Fruit fly (Drosophila melanogaster) whole organism, embryonic: Measurements from ENCODE around the gene CG17032.
A peak's percentile ranks its signal among the peaks of the same experiment; 100 is the strongest.

Experiments
- BEAF-32 ChIP-seq: fragments of 200-800 bp; sonication (Bioruptor generic); optimal IDR thresholded peaks from 3 replicates; lab custom pipeline; 2017; ENCODE audit warnings: missing biosample characterization, missing genetic modification characterization, mild to moderate bottlenecking, moderate library complexity, missing genetic modification reagents
- Blimp-1 ChIP-seq: fragments of 200-800 bp; sonication (Bioruptor generic); optimal IDR thresholded peaks from 3 replicates; lab custom pipeline; 2018; ENCODE audit warnings: missing biosample characterization, missing genetic modification characterization, mild to moderate bottlenecking, moderate library complexity, missing genetic modification reagents
- CG1024 ChIP-seq: fragments of 200-800 bp; sonication (Bioruptor generic); IDR thresholded peaks from 2 replicates; pipeline ENCODE4 v1.3.6; 2022; ENCODE audit warnings: missing biosample characterization, missing genetic modification characterization
- CG11247 ChIP-seq: fragments of 200-800 bp; sonication (Bioruptor generic); IDR thresholded peaks from 2 replicates; pipeline ENCODE4 v1.3.6; 2022; ENCODE audit warnings: missing biosample characterization, missing genetic modification characterization
- CG11560 ChIP-seq: fragments of 200-800 bp; sonication (Bioruptor generic); IDR thresholded peaks from 3 replicates; pipeline ENCODE4 v1.3.6; 2022; ENCODE audit warnings: missing biosample characterization, missing genetic modification characterization
- CG12104 ChIP-seq: fragments of 200-800 bp; sonication (Bioruptor generic); optimal IDR thresholded peaks from 3 replicates; lab custom pipeline; 2016; ENCODE audit warnings: missing biosample characterization, missing genetic modification characterization
- CG12391 ChIP-seq: fragments of 200-800 bp; sonication (Bioruptor generic); optimal IDR thresholded peaks from 3 replicates; lab custom pipeline; 2018; ENCODE audit warnings: missing biosample characterization, mild to moderate bottlenecking, missing genetic modification characterization, moderate library complexity
- CG1529 ChIP-seq: fragments of 200-800 bp; sonication (Bioruptor generic); optimal IDR thresholded peaks from 3 replicates; lab custom pipeline; 2018; ENCODE audit warnings: missing biosample characterization, missing genetic modification characterization
- CG18599 ChIP-seq: fragments of 200-800 bp; sonication (Bioruptor generic); optimal IDR thresholded peaks from 3 replicates; lab custom pipeline; 2017; ENCODE audit warnings: missing biosample characterization, missing genetic modification characterization, mild to moderate bottlenecking, moderate library complexity, missing genetic modification reagents
- CG3065 ChIP-seq: fragments of 200-800 bp; sonication (Bioruptor generic); optimal IDR thresholded peaks from 2 replicates; lab custom pipeline; 2016; ENCODE audit warnings: missing biosample characterization, missing genetic modification characterization
- CG4360 ChIP-seq: fragments of 200-800 bp; sonication (Bioruptor generic); IDR thresholded peaks from 2 replicates; pipeline ENCODE4 v1.3.6; 2022; ENCODE audit warnings: missing biosample characterization, missing genetic modification characterization
- CG4404 ChIP-seq: fragments of 200-800 bp; sonication (Bioruptor generic); IDR thresholded peaks from 2 replicates; pipeline ENCODE4 v1.3.6; 2022; ENCODE audit warnings: missing biosample characterization, missing genetic modification characterization
- CG4730 ChIP-seq: fragments of 200-800 bp; sonication (Bioruptor generic); IDR thresholded peaks from 2 replicates; pipeline ENCODE4 v1.3.6; 2022; ENCODE audit warnings: missing biosample characterization, missing genetic modification characterization
- CG5953 ChIP-seq: fragments of 200-800 bp; sonication (Bioruptor generic); IDR thresholded peaks from 2 replicates; pipeline ENCODE4 v1.3.6; 2022; ENCODE audit warnings: missing biosample characterization, missing genetic modification characterization
- CG7556 ChIP-seq: fragments of 200-800 bp; sonication (Bioruptor generic); optimal IDR thresholded peaks from 2 replicates; lab custom pipeline; 2017; ENCODE audit warnings: missing biosample characterization, mild to moderate bottlenecking, missing genetic modification characterization
- CG7745 ChIP-seq: fragments of 200-800 bp; sonication (Bioruptor generic); optimal IDR thresholded peaks from 2 replicates; lab custom pipeline; 2018; ENCODE audit warnings: missing biosample characterization, mild to moderate bottlenecking, missing genetic modification characterization, moderate library complexity
- CG7839 ChIP-seq: fragments of 200-800 bp; sonication (Bioruptor generic); optimal IDR thresholded peaks from 3 replicates; lab custom pipeline; 2018; ENCODE audit warnings: missing biosample characterization, mild to moderate bottlenecking, missing genetic modification characterization, moderate library complexity
- CG7928 ChIP-seq: fragments of 200-800 bp; sonication (Bioruptor generic); optimal IDR thresholded peaks from 2 replicates; lab custom pipeline; 2017; ENCODE audit warnings: missing biosample characterization, mild to moderate bottlenecking, missing genetic modification characterization
- CG7963 ChIP-seq: fragments of 200-800 bp; sonication (Bioruptor generic); IDR thresholded peaks from 3 replicates; pipeline ENCODE4 v1.3.6; 2022; ENCODE audit warnings: missing biosample characterization, missing genetic modification characterization; ENCODE audit not compliant: partially characterized antibody
- CG8388 ChIP-seq: fragments of 200-800 bp; sonication (Bioruptor generic); optimal IDR thresholded peaks from 2 replicates; lab custom pipeline; 2019; ENCODE audit warnings: missing biosample characterization, mild to moderate bottlenecking, missing genetic modification characterization, moderate library complexity
- CG9876 ChIP-seq: fragments of 200-800 bp; sonication (Bioruptor generic); optimal IDR thresholded peaks from 2 replicates; lab custom pipeline; 2016; ENCODE audit warnings: missing biosample characterization, missing genetic modification characterization
- CkIIα-i1 ChIP-seq: fragments of 200-800 bp; sonication (Bioruptor generic); IDR thresholded peaks from 2 replicates; pipeline ENCODE4 v1.3.6; 2022; ENCODE audit warnings: missing biosample characterization, missing genetic modification characterization
- CoRest ChIP-seq: fragments of 200-800 bp; sonication (Bioruptor generic); optimal IDR thresholded peaks from 3 replicates; lab custom pipeline; 2018; ENCODE audit warnings: missing biosample characterization, mild to moderate bottlenecking, missing genetic modification characterization, moderate library complexity
- Dek ChIP-seq: fragments of 200-800 bp; sonication (Bioruptor generic); optimal IDR thresholded peaks from 3 replicates; lab custom pipeline; 2019; ENCODE audit warnings: missing biosample characterization, mild to moderate bottlenecking, missing genetic modification characterization, moderate library complexity
- Dip3 ChIP-seq: fragments of 200-800 bp; sonication (Bioruptor generic); optimal IDR thresholded peaks from 3 replicates; lab custom pipeline; 2016; ENCODE audit warnings: missing biosample characterization, missing genetic modification characterization
- ERR ChIP-seq: fragments of 200-800 bp; sonication (Bioruptor generic); optimal IDR thresholded peaks from 2 replicates; lab custom pipeline; 2016; ENCODE audit warnings: missing biosample characterization, missing genetic modification characterization
- Ets65A ChIP-seq: fragments of 200-800 bp; sonication (Bioruptor generic); peaks from one replicate; lab custom pipeline; 2016; ENCODE audit warnings: missing biosample characterization, missing genetic modification characterization
- Fer3 ChIP-seq: fragments of 200-800 bp; sonication (Bioruptor generic); optimal IDR thresholded peaks from 2 replicates; lab custom pipeline; 2018; ENCODE audit warnings: missing biosample characterization, mild to moderate bottlenecking, missing genetic modification characterization, moderate library complexity
- MESR4 ChIP-seq: fragments of 200-800 bp; sonication (Bioruptor generic); optimal IDR thresholded peaks from 2 replicates; lab custom pipeline; 2018; ENCODE audit warnings: missing biosample characterization, mild to moderate bottlenecking, missing genetic modification characterization, moderate library complexity
- Mrtf ChIP-seq: fragments of 200-800 bp; sonication (Bioruptor generic); IDR thresholded peaks from 3 replicates; pipeline ENCODE4 v1.3.6; 2022; ENCODE audit warnings: missing biosample characterization, missing genetic modification characterization
- Scr ChIP-seq: fragments of 200-800 bp; sonication (Bioruptor generic); IDR thresholded peaks from 2 replicates; pipeline ENCODE4 v1.3.6; 2022; ENCODE audit warnings: missing biosample characterization, missing genetic modification characterization; ENCODE audit not compliant: partially characterized antibody
- YL-1 ChIP-seq: fragments of 200-800 bp; sonication (Bioruptor generic); optimal IDR thresholded peaks from 3 replicates; lab custom pipeline; 2017; ENCODE audit warnings: missing biosample characterization, mild to moderate bottlenecking, missing genetic modification characterization
- abd-A ChIP-seq: fragments of 200-800 bp; sonication (Bioruptor generic); optimal IDR thresholded peaks from 3 replicates; lab custom pipeline; 2019; ENCODE audit warnings: missing biosample characterization, mild to moderate bottlenecking, missing genetic modification characterization, moderate library complexity
- bigmax ChIP-seq: fragments of 200-800 bp; sonication (Bioruptor generic); optimal IDR thresholded peaks from 2 replicates; lab custom pipeline; 2018; ENCODE audit warnings: missing biosample characterization, mild to moderate bottlenecking, missing genetic modification characterization
- br ChIP-seq: fragments of >200 bp; optimal IDR thresholded peaks from 2 replicates; lab custom pipeline; 2017
- chif ChIP-seq, 2 experiments: fragments of 200-800 bp; sonication (Bioruptor generic); optimal IDR thresholded peaks; 3 replicates each; lab custom pipeline; 2016; ENCODE audit warnings: missing biosample characterization in 2 of 2, missing genetic modification characterization in 2 of 2
- crc ChIP-seq: fragments of 200-800 bp; sonication (Bioruptor generic); optimal IDR thresholded peaks from 2 replicates; lab custom pipeline; 2016; ENCODE audit warnings: missing biosample characterization, missing genetic modification characterization
- dpn ChIP-seq, 2 experiments: fragments of 200-800 bp; sonication (Bioruptor generic); optimal IDR thresholded peaks; 3 replicates each; lab custom pipeline; 2016; ENCODE audit warnings: missing biosample characterization in 2 of 2, missing genetic modification characterization in 2 of 2
- fru ChIP-seq: fragments of >200 bp; optimal IDR thresholded peaks from 2 replicates; lab custom pipeline; 2017
- gfzf ChIP-seq: fragments of 200-800 bp; sonication (Bioruptor generic); optimal IDR thresholded peaks from 2 replicates; lab custom pipeline; 2016; ENCODE audit warnings: missing biosample characterization, mild to moderate bottlenecking, missing genetic modification characterization, moderate library complexity
- grau ChIP-seq: fragments of 200-800 bp; optimal IDR thresholded peaks from 3 replicates; lab custom pipeline; 2019; ENCODE audit warnings: missing biosample characterization, mild to moderate bottlenecking, missing genetic modification characterization, moderate library complexity
- gt ChIP-seq: fragments of 200-800 bp; sonication (Bioruptor generic); IDR thresholded peaks from 2 replicates; pipeline ENCODE4 v1.3.6; 2022; ENCODE audit warnings: missing biosample characterization, missing genetic modification characterization
- kay ChIP-seq: fragments of 200-800 bp; sonication (Bioruptor generic); optimal IDR thresholded peaks from 2 replicates; lab custom pipeline; 2016; ENCODE audit warnings: missing biosample characterization, missing genetic modification characterization
- otp ChIP-seq: fragments of 200-800 bp; sonication (Bioruptor generic); IDR thresholded peaks from 3 replicates; pipeline ENCODE4, ENCODE4 v1.3.6; 2022; ENCODE audit warnings: missing biosample characterization, missing genetic modification characterization
- pfk ChIP-seq: fragments of 200-800 bp; sonication (Bioruptor generic); optimal IDR thresholded peaks from 2 replicates; lab custom pipeline; 2018; ENCODE audit warnings: missing biosample characterization, mild to moderate bottlenecking, missing genetic modification characterization, moderate library complexity
- pita ChIP-seq: fragments of 200-800 bp; sonication (Bioruptor generic); optimal IDR thresholded peaks from 2 replicates; lab custom pipeline; 2017; ENCODE audit warnings: missing biosample characterization, mild to moderate bottlenecking, missing genetic modification characterization
- prd ChIP-seq, 3 experiments: fragments of >200 bp in 2 of 3; fragments of 200-800 bp in 1 of 3; sonication (Bioruptor generic) in 1 of 3; optimal IDR thresholded peaks in 2 of 3; IDR thresholded peaks in 1 of 3; 2 replicates in 2 of 3; 3 replicates in 1 of 3; pipeline versions ENCODE4 v1.3.6 to Lab custom; 2017 to 2022; ENCODE audit warnings: missing biosample characterization in 1 of 3, missing genetic modification characterization in 1 of 3
- pzg ChIP-seq: fragments of 200-800 bp; sonication (Bioruptor generic); optimal IDR thresholded peaks from 3 replicates; lab custom pipeline; 2018; ENCODE audit warnings: missing biosample characterization, mild to moderate bottlenecking, missing genetic modification characterization, moderate library complexity
- sens ChIP-seq: fragments of 200-800 bp; sonication (Bioruptor generic); peaks from one replicate; lab custom pipeline; 2016; ENCODE audit warnings: missing biosample characterization, missing genetic modification characterization
- slou ChIP-seq: fragments of 200-800 bp; sonication (Bioruptor generic); optimal IDR thresholded peaks from 3 replicates; lab custom pipeline; 2016; ENCODE audit warnings: missing biosample characterization, missing genetic modification characterization
- slp2 ChIP-seq: fragments of 200-800 bp; sonication (Bioruptor generic); optimal IDR thresholded peaks from 2 replicates; lab custom pipeline; 2016; ENCODE audit warnings: missing biosample characterization, missing genetic modification characterization

CG17032 gene

dm6 chr3L:15954784-15955427 lies 3.7 kb upstream of the CG17032 start, which contains the start of the genes Pka-C3 and GXIVsPLA2 (continued):
- TF ChIP-seq Fer3 (tag; lab: Kevin White, UChicago) (no peak), CG7745 (no peak), CG4360 (GFP tag; lab: Robert Waterston, UW) (no peak), fru (no peak), br (lab: Kevin White, UChicago) (no peak), CG1024 (GFP tag; lab: Robert Waterston, UW) (no peak), pita (GFP tag; lab: Kevin White, UChicago) (peak; percentile 29), MESR4 (GFP tag; lab: Kevin White, UChicago) (peak; percentile 72), CkIIα-i1 (GFP tag; lab: Robert Waterston, UW) (no peak), slp2 (GFP tag; lab: Kevin White, UChicago) (no peak), otp (GFP tag; lab: Robert Waterston, UW) (no peak), CG4404 (GFP tag; lab: Robert Waterston, UW) (no peak), CG12104 (no peak), CG1529 (GFP tag; lab: Kevin White, UChicago) (no peak), gt (GFP tag; lab: Robert Waterston, UW) (no peak), pfk (no peak), CG8388 (GFP tag; lab: Kevin White, UChicago) (peak; percentile 0), CoRest (peak; percentile 44), grau (tag; lab: Kevin White, UChicago) (peak; percentile 31), CG5953 (no peak), CG7928 (GFP tag; lab: Kevin White, UChicago) (peak; percentile 3), pzg (GFP tag; lab: Kevin White, UChicago) (peak; percentile 57), Blimp-1 (GFP tag; lab: Kevin White, UChicago) (no peak), CG3065 (no peak), dpn (GFP tag; optimal IDR thresholded peaks at IDR 0.05; lab: Kevin White, UChicago) (no peak), CG7839 (tag; lab: Kevin White, UChicago) (peak; percentile 18), Scr (GFP tag; lab: Robert Waterston, UW) (0 out of 2 replicates have a peak, but pooled peaks have one; percentile 34), BEAF-32 (peak; percentile 53), CG18599 (GFP tag; lab: Kevin White, UChicago) (no peak), prd (optimal IDR thresholded peaks at IDR 0.05; lab: Kevin White, UChicago) (no peak), prd (GFP tag; IDR thresholded peaks at IDR 0.05; lab: Robert Waterston, UW) (no peak), crc (GFP tag; lab: Kevin White, UChicago) (no peak), CG12391 (tag; lab: Kevin White, UChicago) (peak; percentile 39), slou (GFP tag; lab: Kevin White, UChicago) (no peak), Dip3 (GFP tag; lab: Kevin White, UChicago) (no peak), CG7556 (no peak), sens (GFP tag; lab: Kevin White, UChicago) (no peak), CG11560 (tag; lab: Robert Waterston, UW) (no peak), gfzf (peak; percentile 74), CG11247 (GFP tag; lab: Robert Waterston, UW) (no peak), ERR (GFP tag; lab: Kevin White, UChicago) (no peak), YL-1 (GFP tag; lab: Kevin White, UChicago) (peak; percentile 40), Mrtf (GFP tag; lab: Robert Waterston, UW) (no peak), CG7963 (GFP tag; lab: Robert Waterston, UW) (no peak), chif (GFP tag; optimal IDR thresholded peaks at IDR 0.05; lab: Kevin White, UChicago) (no peak), kay (GFP tag; lab: Kevin White, UChicago) (no peak), abd-A (tag; lab: Kevin White, UChicago) (peak; percentile 15), Ets65A (GFP tag; lab: Kevin White, UChicago) (no peak), bigmax (GFP tag; lab: Kevin White, UChicago) (no peak), CG4730 (GFP tag; lab: Robert Waterston, UW) (no peak), Dek (peak; percentile 25), CG9876 (GFP tag; lab: Kevin White, UChicago) (no peak)
